Fruit fly (Drosophila melanogaster) whole organism, embryonic: Measurements from ENCODE around the gene Cyp12a5.

Experiments used
- Awh ChIP-seq: fragments of 200-800 bp; sonication (Bioruptor generic); IDR thresholded peaks from 2 replicates; pipeline ENCODE4, ENCODE4 v1.3.6; 2022; ENCODE audit warnings: missing biosample characterization, missing genetic modification characterization
- Bgb ChIP-seq: fragments of 200-800 bp; sonication (Bioruptor generic); IDR thresholded peaks from 2 replicates; pipeline ENCODE4 v1.3.6; 2022; ENCODE audit warnings: missing biosample characterization, missing genetic modification characterization; ENCODE audit not compliant: partially characterized antibody
- CG11456 ChIP-seq: fragments of 200-800 bp; sonication (Bioruptor generic); IDR thresholded peaks from 3 replicates; pipeline ENCODE4 v1.3.6; 2022; ENCODE audit warnings: missing biosample characterization, missing genetic modification characterization
- CG11723 ChIP-seq: fragments of 200-800 bp; sonication (Bioruptor generic); optimal IDR thresholded peaks from 2 replicates; lab custom pipeline; 2017; ENCODE audit warnings: missing biosample characterization, mild to moderate bottlenecking, missing genetic modification characterization
- CG12391 ChIP-seq: fragments of 200-800 bp; sonication (Bioruptor generic); optimal IDR thresholded peaks from 3 replicates; lab custom pipeline; 2018; ENCODE audit warnings: missing biosample characterization, mild to moderate bottlenecking, missing genetic modification characterization, moderate library complexity
- CG13624 ChIP-seq: fragments of 200-800 bp; sonication (Bioruptor generic); optimal IDR thresholded peaks from 2 replicates; lab custom pipeline; 2016; ENCODE audit warnings: missing biosample characterization, missing genetic modification characterization
- CG14860 ChIP-seq: fragments of 200-800 bp; sonication (Bioruptor generic); IDR thresholded peaks from 3 replicates; pipeline ENCODE4 v1.3.6; 2022; ENCODE audit warnings: missing biosample characterization, missing genetic modification characterization; ENCODE audit not compliant: partially characterized antibody
- CG15479 ChIP-seq: fragments of 200-800 bp; sonication (Bioruptor generic); optimal IDR thresholded peaks from 3 replicates; lab custom pipeline; 2019; ENCODE audit warnings: missing biosample characterization, mild to moderate bottlenecking, missing genetic modification characterization, moderate library complexity
- CG16813 ChIP-seq: fragments of 200-800 bp; sonication (Bioruptor generic); IDR thresholded peaks from 3 replicates; pipeline ENCODE4 v1.3.6; 2022; ENCODE audit warnings: missing biosample characterization, missing genetic modification characterization; ENCODE audit not compliant: partially characterized antibody
- CG1832 ChIP-seq: fragments of 200-800 bp; sonication (Bioruptor generic); optimal IDR thresholded peaks from 2 replicates; lab custom pipeline; 2017; ENCODE audit warnings: missing biosample characterization, mild to moderate bottlenecking, missing genetic modification characterization, inconsistent platforms
- CG18476 ChIP-seq: fragments of 200-800 bp; sonication (Bioruptor generic); optimal IDR thresholded peaks from 2 replicates; lab custom pipeline; 2016; ENCODE audit warnings: missing biosample characterization, mild to moderate bottlenecking, missing genetic modification characterization
- CG2120 ChIP-seq: fragments of 200-800 bp; sonication (Bioruptor generic); optimal IDR thresholded peaks from 3 replicates; lab custom pipeline; 2016; ENCODE audit warnings: missing biosample characterization, missing genetic modification characterization
- CG32772 ChIP-seq: fragments of 200-800 bp; sonication (Bioruptor generic); IDR thresholded peaks from 2 replicates; pipeline ENCODE4 v1.3.6; 2022; ENCODE audit warnings: missing biosample characterization, missing genetic modification characterization
- CG33213 ChIP-seq: fragments of 200-800 bp; sonication (Bioruptor generic); optimal IDR thresholded peaks from 3 replicates; lab custom pipeline; 2016; ENCODE audit warnings: missing biosample characterization, missing genetic modification characterization
- CG33557 ChIP-seq: fragments of 200-800 bp; sonication (Bioruptor generic); optimal IDR thresholded peaks from 2 replicates; lab custom pipeline; 2019; ENCODE audit warnings: missing biosample characterization, mild to moderate bottlenecking, missing genetic modification characterization, moderate library complexity
- CG6654 ChIP-seq: fragments of 200-800 bp; sonication (Bioruptor generic); optimal IDR thresholded peaks from 2 replicates; lab custom pipeline; 2017; ENCODE audit warnings: missing biosample characterization, mild to moderate bottlenecking, missing genetic modification characterization
- CG8478 ChIP-seq: fragments of >200 bp; optimal IDR thresholded peaks from 2 replicates; lab custom pipeline; 2018
- Dad ChIP-seq: fragments of 200-800 bp; sonication (Bioruptor generic); optimal IDR thresholded peaks from 3 replicates; lab custom pipeline; 2016; ENCODE audit warnings: missing biosample characterization, missing genetic modification characterization
- HLH4C ChIP-seq: fragments of 200-800 bp; sonication (Bioruptor generic); IDR thresholded peaks from 3 replicates; pipeline ENCODE4 v1.3.6; 2022; ENCODE audit warnings: missing biosample characterization, missing genetic modification characterization; ENCODE audit not compliant: partially characterized antibody
- Hr3 ChIP-seq: fragments of 200-800 bp; sonication (Bioruptor generic); optimal IDR thresholded peaks from 3 replicates; lab custom pipeline; 2016; ENCODE audit warnings: missing biosample characterization, missing genetic modification characterization
- Hsf ChIP-seq: fragments of 200-800 bp; sonication (Bioruptor generic); optimal IDR thresholded peaks from 3 replicates; lab custom pipeline; 2016; ENCODE audit warnings: missing biosample characterization, missing genetic modification characterization
- MTF-1 ChIP-seq: fragments of 200-800 bp; sonication (Bioruptor generic); optimal IDR thresholded peaks from 2 replicates; lab custom pipeline; 2018; ENCODE audit warnings: missing biosample characterization, mild to moderate bottlenecking, missing genetic modification characterization, borderline replicate concordance
- Pdp1 ChIP-seq, 2 experiments: fragments of 200-800 bp; sonication (Bioruptor generic); optimal IDR thresholded peaks; 3 replicates each; lab custom pipeline; 2016; ENCODE audit warnings: missing biosample characterization in 2 of 2, missing genetic modification characterization in 2 of 2, mild to moderate bottlenecking in 1 of 2, moderate library complexity in 1 of 2
- Rx ChIP-seq: fragments of 200-800 bp; sonication (Bioruptor generic); IDR thresholded peaks from 2 replicates; pipeline ENCODE4 v1.3.6; 2022; ENCODE audit warnings: missing biosample characterization, missing genetic modification characterization
- Side ChIP-seq: fragments of 200-800 bp; sonication (Bioruptor generic); optimal IDR thresholded peaks from 2 replicates; lab custom pipeline; 2016; ENCODE audit warnings: missing biosample characterization, missing genetic modification characterization
- Sox102F ChIP-seq: fragments of 200-800 bp; sonication (Bioruptor generic); optimal IDR thresholded peaks from 2 replicates; lab custom pipeline; 2018; ENCODE audit warnings: missing biosample characterization, mild to moderate bottlenecking, missing genetic modification characterization, moderate library complexity
- Sry-β ChIP-seq: fragments of 200-800 bp; sonication (Bioruptor generic); optimal IDR thresholded peaks from 2 replicates; lab custom pipeline; 2018; ENCODE audit warnings: missing biosample characterization, mild to moderate bottlenecking, missing genetic modification characterization, moderate library complexity
- Xrp1 ChIP-seq: fragments of 200-800 bp; sonication (Bioruptor generic); IDR thresholded peaks from 2 replicates; pipeline ENCODE4 v1.3.6; 2022; ENCODE audit warnings: missing biosample characterization, missing genetic modification characterization
- chn ChIP-seq: fragments of 200-800 bp; sonication (Bioruptor generic); optimal IDR thresholded peaks from 2 replicates; lab custom pipeline; 2016; ENCODE audit warnings: missing biosample characterization, missing genetic modification characterization
- crc ChIP-seq: fragments of 200-800 bp; sonication (Bioruptor generic); optimal IDR thresholded peaks from 2 replicates; lab custom pipeline; 2016; ENCODE audit warnings: missing biosample characterization, missing genetic modification characterization
- dpn ChIP-seq, 2 experiments: fragments of 200-800 bp; sonication (Bioruptor generic); optimal IDR thresholded peaks; 3 replicates each; lab custom pipeline; 2016; ENCODE audit warnings: missing biosample characterization in 2 of 2, missing genetic modification characterization in 2 of 2
- gt ChIP-seq: fragments of 200-800 bp; sonication (Bioruptor generic); IDR thresholded peaks from 2 replicates; pipeline ENCODE4 v1.3.6; 2022; ENCODE audit warnings: missing biosample characterization, missing genetic modification characterization
- lilli ChIP-seq: fragments of 200-800 bp; sonication (Bioruptor generic); optimal IDR thresholded peaks from 3 replicates; lab custom pipeline; 2016; ENCODE audit warnings: missing biosample characterization, missing genetic modification characterization
- mld ChIP-seq: fragments of 200-800 bp; sonication (Bioruptor generic); IDR thresholded peaks from 3 replicates; pipeline ENCODE4 v1.3.6; 2022; ENCODE audit warnings: missing biosample characterization, missing genetic modification characterization; ENCODE audit not compliant: partially characterized antibody
- nom ChIP-seq: fragments of 200-800 bp; sonication (Bioruptor generic); optimal IDR thresholded peaks from 2 replicates; lab custom pipeline; 2017; ENCODE audit warnings: missing biosample characterization, missing genetic modification characterization, mild to moderate bottlenecking, moderate library complexity, missing genetic modification reagents
- sens ChIP-seq: fragments of 200-800 bp; sonication (Bioruptor generic); peaks from one replicate; lab custom pipeline; 2016; ENCODE audit warnings: missing biosample characterization, missing genetic modification characterization
- slou ChIP-seq: fragments of 200-800 bp; sonication (Bioruptor generic); optimal IDR thresholded peaks from 3 replicates; lab custom pipeline; 2016; ENCODE audit warnings: missing biosample characterization, missing genetic modification characterization
- slp2 ChIP-seq: fragments of 200-800 bp; sonication (Bioruptor generic); optimal IDR thresholded peaks from 2 replicates; lab custom pipeline; 2016; ENCODE audit warnings: missing biosample characterization, missing genetic modification characterization
- tup ChIP-seq: fragments of 200-800 bp; sonication (Bioruptor generic); optimal IDR thresholded peaks from 2 replicates; lab custom pipeline; 2016; ENCODE audit warnings: missing biosample characterization, mild to moderate bottlenecking, missing genetic modification characterization, moderate library complexity

Cyp12a5 gene

DNA sequence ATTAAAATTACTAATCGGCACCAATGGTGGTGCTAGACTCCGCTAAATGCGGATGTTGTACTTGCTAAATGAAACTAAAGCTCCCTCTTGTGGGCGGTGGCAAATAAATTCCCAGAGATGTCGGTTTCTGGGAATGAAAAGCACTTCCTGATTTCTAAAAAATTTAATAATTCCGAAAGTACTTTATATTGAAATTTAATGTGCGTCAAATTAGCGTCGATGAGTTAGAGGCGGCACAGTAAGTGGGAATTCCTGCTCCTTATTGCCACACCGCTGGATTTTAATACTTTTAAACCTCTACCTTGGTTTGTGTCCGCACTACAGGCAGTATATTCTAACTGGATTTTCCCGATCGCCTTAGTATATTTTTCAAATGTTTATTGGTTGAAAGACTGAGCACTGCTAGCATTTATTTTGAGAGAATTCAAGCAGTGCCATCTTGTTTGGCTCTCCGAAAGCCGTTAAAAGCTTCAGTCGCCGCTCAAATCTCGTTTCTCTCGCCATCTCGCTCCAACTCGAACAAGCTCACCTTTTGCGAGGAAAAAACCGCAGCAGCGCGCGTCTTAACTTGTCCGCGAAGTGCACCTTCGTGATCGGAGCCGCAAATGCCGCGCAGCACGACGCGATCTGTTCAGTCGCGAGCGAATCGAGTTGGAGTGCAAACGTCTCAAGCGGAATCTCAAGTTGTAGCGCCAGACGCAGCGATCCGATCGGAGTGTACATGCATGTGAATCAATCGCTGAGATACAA lies 36.0 kb upstream of the Cyp12a5 start, which contains the start of gene CG6040 (continued):
- TF ChIP-seq CG1832 (GFP tag; lab: Kevin White, UChicago) (peak; percentile 63), gt (GFP tag; lab: Robert Waterston, UW) (no peak), lilli (GFP tag; lab: Kevin White, UChicago) (peak; percentile 72), CG33213 (peak; percentile 83), Bgb (GFP tag; lab: Robert Waterston, UW) (peak; percentile 35; the same call in 1 of the 2 replicates), CG32772 (GFP tag; lab: Robert Waterston, UW) (no peak), Rx (GFP tag; lab: Robert Waterston, UW) (peak; percentile 41; the same call in 1 of the 2 replicates), dpn (GFP tag; optimal IDR thresholded peaks at IDR 0.05; lab: Kevin White, UChicago) (peak; percentile 56 to 64), Dad (GFP tag; lab: Kevin White, UChicago) (no peak), Sry-β (GFP tag; lab: Kevin White, UChicago) (peak; percentile 12), CG16813 (GFP tag; lab: Robert Waterston, UW) (peak; percentile 26; the same call in 2 of the 3 replicates), Side (GFP tag; lab: Kevin White, UChicago) (peak; percentile 47), CG8478 (peak; percentile 86), slou (GFP tag; lab: Kevin White, UChicago) (no peak), CG6654 (GFP tag; lab: Kevin White, UChicago) (peak; percentile 51), slp2 (GFP tag; lab: Kevin White, UChicago) (peak; percentile 21), MTF-1 (peak; percentile 37), chn (GFP tag; lab: Kevin White, UChicago) (peak; percentile 55), HLH4C (GFP tag; lab: Robert Waterston, UW) (peak; percentile 50; the same call in 2 of the 3 replicates), CG14860 (no peak), crc (GFP tag; lab: Kevin White, UChicago) (peak; percentile 21), CG2120 (GFP tag; lab: Kevin White, UChicago) (peak; percentile 61), CG15479 (GFP tag; lab: Kevin White, UChicago) (no peak), Awh (GFP tag; lab: Robert Waterston, UW) (peak; percentile 50; the same call in 1 of the 2 replicates), CG11456 (GFP tag; lab: Robert Waterston, UW) (peak; percentile 66; the same call in 2 of the 3 replicates), CG18476 (GFP tag; lab: Kevin White, UChicago) (peak; percentile 34), Pdp1 (GFP tag; optimal IDR thresholded peaks at IDR 0.05; lab: Kevin White, UChicago) (peak; percentile 55 to 65), CG33557 (GFP tag; lab: Kevin White, UChicago) (peak; percentile 6), CG12391 (tag; lab: Kevin White, UChicago) (peak; percentile 55), CG13624 (GFP tag; lab: Kevin White, UChicago) (peak; percentile 55), sens (GFP tag; lab: Kevin White, UChicago) (peak; percentile 77), Hr3 (peak; percentile 30), Sox102F (peak; percentile 32), Xrp1 (GFP tag; lab: Robert Waterston, UW) (peak; percentile 8; the same call in 1 of the 2 replicates), nom (GFP tag; lab: Kevin White, UChicago) (peak; percentile 63), mld (GFP tag; lab: Robert Waterston, UW) (no peak), Hsf (peak; percentile 66), tup (GFP tag; lab: Kevin White, UChicago) (peak; percentile 1)

DNA sequence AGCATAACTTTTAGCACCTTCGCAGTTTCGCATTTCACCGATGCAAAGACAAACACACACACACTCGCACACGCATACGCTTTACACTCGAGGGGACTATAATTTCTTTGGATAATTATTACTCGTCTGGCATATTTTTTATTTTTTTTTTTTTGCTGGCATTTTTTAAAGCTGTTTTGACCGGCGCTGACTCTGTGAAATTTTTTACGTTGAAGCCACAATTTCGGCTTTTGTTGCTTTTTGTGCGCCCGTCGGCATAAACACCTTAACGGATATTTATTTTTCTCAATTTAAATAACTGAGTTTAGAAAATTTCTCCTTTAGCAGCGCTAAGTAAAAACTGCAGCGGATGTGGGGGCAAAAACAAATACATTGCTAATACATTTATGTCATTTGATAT lies 34.2 kb upstream of the Cyp12a5 start:
- TF ChIP-seq CG11723 (GFP tag; lab: Kevin White, UChicago) (no peak), sens (GFP tag; lab: Kevin White, UChicago) (peak; percentile 17)
